Fruit fly (Drosophila melanogaster) whole organism, embryonic: ENCODE results near the gene CG13097.

Experiments
- Atf3 ChIP-seq: fragments of 200-800 bp; sonication (Bioruptor generic); optimal IDR thresholded peaks from 3 replicates; lab custom pipeline; 2016; ENCODE audit warnings: missing biosample characterization, missing genetic modification characterization
- B-H2 ChIP-seq: fragments of 200-800 bp; sonication (Bioruptor generic); optimal IDR thresholded peaks from 2 replicates; lab custom pipeline; 2018; ENCODE audit warnings: missing biosample characterization, mild to moderate bottlenecking, missing genetic modification characterization
- Bdp1 ChIP-seq: fragments of 200-800 bp; sonication (Bioruptor generic); optimal IDR thresholded peaks from 3 replicates; lab custom pipeline; 2016; ENCODE audit warnings: missing biosample characterization, missing genetic modification characterization
- C15 ChIP-seq: fragments of 200-800 bp; sonication (Bioruptor generic); IDR thresholded peaks from 3 replicates; pipeline ENCODE4 v1.3.6; 2022; ENCODE audit warnings: missing biosample characterization, missing genetic modification characterization
- CG10366 ChIP-seq: fragments of 200-800 bp; sonication (Bioruptor generic); IDR thresholded peaks from 2 replicates; pipeline ENCODE4 v1.3.6; 2022; ENCODE audit warnings: missing biosample characterization, missing genetic modification characterization
- CG11085 ChIP-seq: fragments of 200-800 bp; sonication (Bioruptor generic); IDR thresholded peaks from 2 replicates; pipeline ENCODE4 v1.3.6; 2022; ENCODE audit warnings: missing biosample characterization, missing genetic modification characterization
- CG11560 ChIP-seq: fragments of 200-800 bp; sonication (Bioruptor generic); IDR thresholded peaks from 3 replicates; pipeline ENCODE4 v1.3.6; 2022; ENCODE audit warnings: missing biosample characterization, missing genetic modification characterization
- CG11695 ChIP-seq: fragments of 200-800 bp; sonication (Bioruptor generic); IDR thresholded peaks from 3 replicates; pipeline ENCODE4 v1.3.6; 2022; ENCODE audit warnings: missing biosample characterization, missing genetic modification characterization
- CG11723 ChIP-seq: fragments of 200-800 bp; sonication (Bioruptor generic); optimal IDR thresholded peaks from 2 replicates; lab custom pipeline; 2017; ENCODE audit warnings: missing biosample characterization, mild to moderate bottlenecking, missing genetic modification characterization
- CG15479 ChIP-seq: fragments of 200-800 bp; sonication (Bioruptor generic); optimal IDR thresholded peaks from 3 replicates; lab custom pipeline; 2019; ENCODE audit warnings: missing biosample characterization, mild to moderate bottlenecking, missing genetic modification characterization, moderate library complexity
- CG16813 ChIP-seq: fragments of 200-800 bp; sonication (Bioruptor generic); IDR thresholded peaks from 3 replicates; pipeline ENCODE4 v1.3.6; 2022; ENCODE audit warnings: missing biosample characterization, missing genetic modification characterization; ENCODE audit not compliant: partially characterized antibody
- CG16815 ChIP-seq: fragments of 200-800 bp; sonication (Bioruptor generic); optimal IDR thresholded peaks from 3 replicates; lab custom pipeline; 2017; ENCODE audit warnings: missing biosample characterization, mild to moderate bottlenecking, missing genetic modification characterization
- CG18262 ChIP-seq: fragments of 200-800 bp; optimal IDR thresholded peaks from 3 replicates; lab custom pipeline; 2019; ENCODE audit warnings: missing biosample characterization, mild to moderate bottlenecking, missing genetic modification characterization, moderate library complexity
- CG2120 ChIP-seq: fragments of 200-800 bp; sonication (Bioruptor generic); optimal IDR thresholded peaks from 3 replicates; lab custom pipeline; 2016; ENCODE audit warnings: missing biosample characterization, missing genetic modification characterization
- CG34422 ChIP-seq: fragments of 200-800 bp; sonication (Bioruptor generic); IDR thresholded peaks from 3 replicates; pipeline ENCODE4 v1.3.6; 2022; ENCODE audit warnings: missing biosample characterization, missing genetic modification characterization
- CG42726 ChIP-seq: fragments of 200-800 bp; sonication (Bioruptor generic); IDR thresholded peaks from 2 replicates; pipeline ENCODE4 v1.3.6; 2022; ENCODE audit warnings: missing biosample characterization, missing genetic modification characterization; ENCODE audit not compliant: partially characterized antibody
- CG4854 ChIP-seq: fragments of 200-800 bp; sonication (Bioruptor generic); optimal IDR thresholded peaks from 2 replicates; lab custom pipeline; 2016; ENCODE audit warnings: missing biosample characterization, missing genetic modification characterization, inconsistent platforms
- CG6683 ChIP-seq: fragments of 200-800 bp; sonication (Bioruptor generic); optimal IDR thresholded peaks from 2 replicates; lab custom pipeline; 2017; ENCODE audit warnings: missing biosample characterization, mild to moderate bottlenecking, missing genetic modification characterization, missing genetic modification reagents
- Dad ChIP-seq: fragments of 200-800 bp; sonication (Bioruptor generic); optimal IDR thresholded peaks from 3 replicates; lab custom pipeline; 2016; ENCODE audit warnings: missing biosample characterization, missing genetic modification characterization
- Deaf1 ChIP-seq: fragments of 200-800 bp; optimal IDR thresholded peaks from 3 replicates; lab custom pipeline; 2019; ENCODE audit warnings: missing biosample characterization, mild to moderate bottlenecking, missing genetic modification characterization, moderate library complexity
- Dip3 ChIP-seq: fragments of 200-800 bp; sonication (Bioruptor generic); optimal IDR thresholded peaks from 3 replicates; lab custom pipeline; 2016; ENCODE audit warnings: missing biosample characterization, missing genetic modification characterization
- Doc3 ChIP-seq: fragments of 200-800 bp; sonication (Bioruptor generic); IDR thresholded peaks from 3 replicates; pipeline ENCODE4 v1.3.6; 2022; ENCODE audit warnings: missing biosample characterization, missing genetic modification characterization; ENCODE audit not compliant: partially characterized antibody
- Elba2 ChIP-seq: fragments of 200-800 bp; sonication (Bioruptor generic); optimal IDR thresholded peaks from 3 replicates; lab custom pipeline; 2016; ENCODE audit warnings: missing biosample characterization, missing genetic modification characterization
- Hr3 ChIP-seq: fragments of 200-800 bp; sonication (Bioruptor generic); optimal IDR thresholded peaks from 3 replicates; lab custom pipeline; 2016; ENCODE audit warnings: missing biosample characterization, missing genetic modification characterization
- Mes4 ChIP-seq: fragments of 200-800 bp; sonication (Bioruptor generic); optimal IDR thresholded peaks from 2 replicates; lab custom pipeline; 2016; ENCODE audit warnings: missing biosample characterization, missing genetic modification characterization
- Nf-YC ChIP-seq: fragments of 200-800 bp; optimal IDR thresholded peaks from 3 replicates; lab custom pipeline; 2019; ENCODE audit warnings: missing biosample characterization, mild to moderate bottlenecking, missing genetic modification characterization, moderate library complexity
- Ravus ChIP-seq: fragments of 200-800 bp; sonication (Bioruptor generic); IDR thresholded peaks from 2 replicates; pipeline ENCODE4 v1.3.6; 2022; ENCODE audit warnings: missing biosample characterization, missing genetic modification characterization
- Rfx ChIP-seq: fragments of 200-800 bp; sonication (Bioruptor generic); IDR thresholded peaks from 2 replicates; pipeline ENCODE4 v1.3.6; 2022; ENCODE audit warnings: missing biosample characterization, missing genetic modification characterization
- Six4 ChIP-seq: fragments of 200-800 bp; sonication (Bioruptor generic); optimal IDR thresholded peaks from 2 replicates; lab custom pipeline; 2016; ENCODE audit warnings: missing biosample characterization, missing genetic modification characterization
- Sry-β ChIP-seq: fragments of 200-800 bp; sonication (Bioruptor generic); optimal IDR thresholded peaks from 2 replicates; lab custom pipeline; 2018; ENCODE audit warnings: missing biosample characterization, mild to moderate bottlenecking, missing genetic modification characterization, moderate library complexity
- TFAM ChIP-seq: fragments of 200-800 bp; sonication (Bioruptor generic); optimal IDR thresholded peaks from 2 replicates; lab custom pipeline; 2017; ENCODE audit warnings: missing biosample characterization, missing genetic modification characterization, inconsistent platforms
- Vsx1 ChIP-seq: fragments of 200-800 bp; sonication (Bioruptor generic); optimal IDR thresholded peaks from 2 replicates; lab custom pipeline; 2017; ENCODE audit warnings: missing biosample characterization, mild to moderate bottlenecking, missing genetic modification characterization, missing genetic modification reagents
- YL-1 ChIP-seq: fragments of 200-800 bp; sonication (Bioruptor generic); optimal IDR thresholded peaks from 3 replicates; lab custom pipeline; 2017; ENCODE audit warnings: missing biosample characterization, mild to moderate bottlenecking, missing genetic modification characterization
- bigmax ChIP-seq: fragments of 200-800 bp; sonication (Bioruptor generic); optimal IDR thresholded peaks from 2 replicates; lab custom pipeline; 2018; ENCODE audit warnings: missing biosample characterization, mild to moderate bottlenecking, missing genetic modification characterization
- bowl ChIP-seq: fragments of 200-800 bp; sonication (Bioruptor generic); IDR thresholded peaks from 2 replicates; pipeline ENCODE4 v1.3.6; 2022; ENCODE audit warnings: missing biosample characterization, missing genetic modification characterization
- chif ChIP-seq, 2 experiments: fragments of 200-800 bp; sonication (Bioruptor generic); optimal IDR thresholded peaks; 3 replicates each; lab custom pipeline; 2016; ENCODE audit warnings: missing biosample characterization in 2 of 2, missing genetic modification characterization in 2 of 2
- dmrt99B ChIP-seq: fragments of 200-800 bp; sonication (Bioruptor generic); optimal IDR thresholded peaks from 2 replicates; lab custom pipeline; 2018; ENCODE audit warnings: missing biosample characterization, mild to moderate bottlenecking, missing genetic modification characterization, moderate library complexity
- dpn ChIP-seq, 2 experiments: fragments of 200-800 bp; sonication (Bioruptor generic); optimal IDR thresholded peaks; 3 replicates each; lab custom pipeline; 2016; ENCODE audit warnings: missing biosample characterization in 2 of 2, missing genetic modification characterization in 2 of 2
- her ChIP-seq: fragments of 200-800 bp; sonication (Bioruptor generic); optimal IDR thresholded peaks from 2 replicates; lab custom pipeline; 2016; ENCODE audit warnings: missing biosample characterization, missing genetic modification characterization
- hkb ChIP-seq, 2 experiments: fragments of 200-800 bp in 1 of 2; fragments of >200 bp in 1 of 2; sonication (Bioruptor generic) in 1 of 2; IDR thresholded peaks in 1 of 2; optimal IDR thresholded peaks in 1 of 2; 2 replicates each; pipeline versions ENCODE4 v1.3.6 to Lab custom; 2017 to 2022; ENCODE audit warnings: missing biosample characterization in 1 of 2, missing genetic modification characterization in 1 of 2
- jing ChIP-seq: fragments of 200-800 bp; sonication (Bioruptor generic); optimal IDR thresholded peaks from 2 replicates; lab custom pipeline; 2018; ENCODE audit warnings: missing biosample characterization, mild to moderate bottlenecking, missing genetic modification characterization
- nom ChIP-seq: fragments of 200-800 bp; sonication (Bioruptor generic); optimal IDR thresholded peaks from 2 replicates; lab custom pipeline; 2017; ENCODE audit warnings: missing biosample characterization, missing genetic modification characterization, mild to moderate bottlenecking, moderate library complexity, missing genetic modification reagents
- odd ChIP-seq: fragments of 200-800 bp; sonication (Bioruptor generic); optimal IDR thresholded peaks from 2 replicates; lab custom pipeline; 2017; ENCODE audit warnings: missing biosample characterization, mild to moderate bottlenecking, missing genetic modification characterization
- pita ChIP-seq: fragments of 200-800 bp; sonication (Bioruptor generic); optimal IDR thresholded peaks from 2 replicates; lab custom pipeline; 2017; ENCODE audit warnings: missing biosample characterization, mild to moderate bottlenecking, missing genetic modification characterization
- pnt ChIP-seq: fragments of 200-800 bp; sonication (Bioruptor generic); optimal IDR thresholded peaks from 3 replicates; lab custom pipeline; 2016; ENCODE audit warnings: missing biosample characterization, missing genetic modification characterization
- salm ChIP-seq: fragments of 200-800 bp; sonication (Bioruptor generic); optimal IDR thresholded peaks from 2 replicates; lab custom pipeline; 2018; ENCODE audit warnings: missing biosample characterization, mild to moderate bottlenecking, missing genetic modification characterization
- seq ChIP-seq: fragments of 200-800 bp; sonication (Bioruptor generic); IDR thresholded peaks from 2 replicates; pipeline ENCODE4 v1.3.6; 2022; ENCODE audit warnings: missing biosample characterization, missing genetic modification characterization
- ttk ChIP-seq: fragments of 200-800 bp; sonication (Bioruptor generic); IDR thresholded peaks from 2 replicates; pipeline ENCODE4 v2.1.2; 2022; ENCODE audit warnings: missing biosample characterization, missing genetic modification characterization
- twi ChIP-seq: fragments of 200-800 bp; optimal IDR thresholded peaks from 2 replicates; lab custom pipeline; 2019; ENCODE audit warnings: missing biosample characterization, mild to moderate bottlenecking, missing genetic modification characterization, moderate library complexity
- vvl ChIP-seq: fragments of 200-800 bp; sonication (Bioruptor generic); IDR thresholded peaks from 2 replicates; pipeline ENCODE4 v1.3.6; 2022; ENCODE audit warnings: missing biosample characterization, missing genetic modification characterization
- zfh1 ChIP-seq: fragments of 200-800 bp; sonication (Bioruptor generic); IDR thresholded peaks from 3 replicates; pipeline ENCODE4 v1.3.6; 2022; ENCODE audit warnings: missing biosample characterization, missing genetic modification characterization

CG13097 gene

DNA sequence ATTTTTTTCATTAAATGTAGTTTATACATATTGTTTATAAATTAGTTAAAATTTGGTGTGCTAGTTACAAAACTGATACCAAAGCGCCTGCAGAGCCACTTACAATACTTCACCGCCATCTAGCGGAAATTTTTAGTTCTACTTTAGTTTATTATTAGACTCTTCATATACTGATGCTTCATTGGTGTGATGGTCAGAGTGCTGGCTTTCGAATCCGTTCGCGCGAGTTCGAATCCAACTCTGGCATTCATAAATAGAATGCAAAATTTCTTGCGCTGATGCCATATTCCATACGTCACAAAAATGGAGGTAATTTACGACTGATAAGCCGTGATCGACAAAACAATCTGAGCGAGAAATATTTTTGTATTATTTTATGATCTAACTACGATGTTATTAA is 29.1 kb downstream of the CG13097 start (continued):
- TF ChIP-seq Six4 (GFP tag; lab: Kevin White, UChicago): no peak
- no peak for TF ChIP-seq Mes4 (GFP tag; lab: Kevin White, UChicago)
- TF ChIP-seq Deaf1 (tag; lab: Kevin White, UChicago): no peak
- TF ChIP-seq CG16815 (GFP tag; lab: Kevin White, UChicago): no peak
- no peak for TF ChIP-seq C15 (GFP tag; lab: Robert Waterston, UW)
- TF ChIP-seq Dad (GFP tag; lab: Kevin White, UChicago): no peak
- no peak for TF ChIP-seq twi
- TF ChIP-seq pita: no peak
- no peak for TF ChIP-seq Rfx (GFP tag; lab: Robert Waterston, UW)
- TF ChIP-seq zfh1: peak; percentile 29; the same call in 1 of the 3 replicates
- TF ChIP-seq Sry-β (GFP tag; lab: Kevin White, UChicago): no peak
- TF ChIP-seq vvl: peak; percentile 37; the same call in 1 of the 2 replicates
- TF ChIP-seq CG42726 (GFP tag; lab: Robert Waterston, UW): peak; percentile 89
- TF ChIP-seq salm (tag; lab: Kevin White, UChicago): no peak
- no peak for TF ChIP-seq CG6683 (GFP tag; lab: Kevin White, UChicago)
- TF ChIP-seq CG11723 (GFP tag; lab: Kevin White, UChicago): no peak
- TF ChIP-seq Dip3: no peak
- TF ChIP-seq CG11085: no peak
- TF ChIP-seq CG11560 (tag; lab: Robert Waterston, UW): no peak
- TF ChIP-seq dmrt99B: no peak
- TF ChIP-seq bigmax: no peak
- TF ChIP-seq Ravus: no peak
- no peak for TF ChIP-seq chif (GFP tag; optimal IDR thresholded peaks at IDR 0.05; lab: Kevin White, UChicago)
- TF ChIP-seq dpn (GFP tag; optimal IDR thresholded peaks at IDR 0.05; lab: Kevin White, UChicago): no peak
- no peak for TF ChIP-seq Atf3 (GFP tag; lab: Kevin White, UChicago)
- TF ChIP-seq hkb (optimal IDR thresholded peaks at IDR 0.05; lab: Kevin White, UChicago): no peak
- TF ChIP-seq hkb (GFP tag; IDR thresholded peaks at IDR 0.05; lab: Robert Waterston, UW): no peak
- no peak for TF ChIP-seq Nf-YC
- TF ChIP-seq seq (GFP tag; lab: Robert Waterston, UW): no peak
- TF ChIP-seq ttk: no peak
- TF ChIP-seq Elba2 (GFP tag; lab: Kevin White, UChicago): no peak
- TF ChIP-seq jing (GFP tag; lab: Kevin White, UChicago): no peak
- TF ChIP-seq pnt (GFP tag; lab: Kevin White, UChicago): no peak
- no peak for TF ChIP-seq CG11695 (GFP tag; lab: Robert Waterston, UW)
- TF ChIP-seq B-H2 (GFP tag; lab: Kevin White, UChicago): no peak
- TF ChIP-seq Vsx1: no peak
- TF ChIP-seq CG15479 (GFP tag; lab: Kevin White, UChicago): no peak
- no peak for TF ChIP-seq CG34422 (GFP tag; lab: Robert Waterston, UW)
- no peak for TF ChIP-seq CG4854
- TF ChIP-seq Doc3 (GFP tag; lab: Robert Waterston, UW): peak; percentile 22; the same call in 1 of the 3 replicates
- TF ChIP-seq CG2120 (GFP tag; lab: Kevin White, UChicago): no peak
- TF ChIP-seq CG10366 (GFP tag; lab: Robert Waterston, UW): no peak
- TF ChIP-seq CG16813 (GFP tag; lab: Robert Waterston, UW): peak; percentile 66
- no peak for TF ChIP-seq her (GFP tag; lab: Kevin White, UChicago)
- no peak for TF ChIP-seq nom (GFP tag; lab: Kevin White, UChicago)
- TF ChIP-seq bowl: 0 out of 2 replicates have a peak, but pooled peaks have one; percentile 24
- peak; percentile 100 for TF ChIP-seq Bdp1
- no peak for TF ChIP-seq odd (GFP tag; lab: Kevin White, UChicago)
- no peak for TF ChIP-seq Hr3 (GFP tag; lab: Kevin White, UChicago)
- no peak for TF ChIP-seq TFAM (GFP tag; lab: Kevin White, UChicago)
- no peak for TF ChIP-seq YL-1 (GFP tag; lab: Kevin White, UChicago)
- no peak for TF ChIP-seq CG18262 (tag; lab: Kevin White, UChicago)
